Worm (Caenorhabditis elegans) whole organism, L1 larva: ENCODE data around the gene pdi-1.

Experiments
- alr-1 ChIP-seq: fragments of 200-800 bp; sonication (Bioruptor generic); optimal IDR thresholded peaks from 2 replicates; lab custom pipeline; 2018; ENCODE audit warnings: borderline replicate concordance, mild to moderate bottlenecking, missing genetic modification characterization, missing compliant biosample characterization
- blmp-1 ChIP-seq: fragments of 150-350 bp; optimal IDR thresholded peaks from 2 replicates; lab custom pipeline; 2014; ENCODE audit warnings: missing biosample characterization, missing genetic modification characterization
- ceh-8 ChIP-seq: fragments of 200-800 bp; sonication (Bioruptor generic); optimal IDR thresholded peaks from 2 replicates; lab custom pipeline; 2018; ENCODE audit warnings: mild to moderate bottlenecking, missing genetic modification characterization, moderate library complexity, missing compliant biosample characterization
- ceh-88 ChIP-seq: fragments of 200-800 bp; sonication (Bioruptor generic); IDR thresholded peaks from 2 replicates; pipeline ENCODE4 v1.3.6; 2022; ENCODE audit warnings: missing genetic modification characterization, missing compliant biosample characterization
- dpl-1 ChIP-seq, 3 experiments: fragments of 150-350 bp in 2 of 3; sonication (generic microtip) in 1 of 3; optimal IDR thresholded peaks; 2 replicates each; lab custom pipeline; 2014 to 2017; ENCODE audit warnings: missing biosample characterization in 3 of 3, missing genetic modification characterization in 3 of 3, missing genetic modification reagents in 3 of 3
- dsc-1 ChIP-seq: sonication (generic microtip); optimal IDR thresholded peaks from 2 replicates; lab custom pipeline; 2016; ENCODE audit warnings: mild to moderate bottlenecking, missing genetic modification characterization, missing compliant biosample characterization
- efl-1 ChIP-seq, 4 experiments: fragments of 150-350 bp; optimal IDR thresholded peaks in 3 of 4; peaks in 1 of 4; 1 replicate in 1 of 4; 2 replicates in 3 of 4; lab custom pipeline; 2014; ENCODE audit warnings: missing biosample characterization in 2 of 4, missing genetic modification characterization in 2 of 4, missing genetic modification reagents in 2 of 4
- elt-3 ChIP-seq, 6 experiments: fragments of 150-350 bp in 1 of 6; sonication (generic microtip); optimal IDR thresholded peaks; 2 replicates each; lab custom pipeline; 2017 to 2018; ENCODE audit warnings: missing biosample characterization in 6 of 6, missing genetic modification characterization in 6 of 6, inconsistent platforms in 1 of 6
- fkh-8 ChIP-seq: sonication (generic microtip); optimal IDR thresholded peaks from 2 replicates; lab custom pipeline; 2016; ENCODE audit warnings: mild to moderate bottlenecking, missing genetic modification characterization, missing compliant biosample characterization
- hpl-2 ChIP-seq: fragments of 150-350 bp; optimal IDR thresholded peaks from 2 replicates; lab custom pipeline; 2014; ENCODE audit warnings: missing biosample characterization, missing genetic modification reagents, missing genetic modification characterization
- irx-1 ChIP-seq: sonication (generic microtip); optimal IDR thresholded peaks from 2 replicates; lab custom pipeline; 2016; ENCODE audit warnings: missing genetic modification characterization, missing compliant biosample characterization
- lin-13 ChIP-seq: fragments of 150-350 bp; optimal IDR thresholded peaks from 2 replicates; lab custom pipeline; 2014; ENCODE audit warnings: missing biosample characterization, missing genetic modification reagents, missing genetic modification characterization
- lin-14 ChIP-seq: fragments of 200-800 bp; sonication (Bioruptor generic); optimal IDR thresholded peaks from 2 replicates; lab custom pipeline; 2018; ENCODE audit warnings: mild to moderate bottlenecking, missing genetic modification characterization, moderate library complexity, missing compliant biosample characterization
- lin-35 ChIP-seq, 2 experiments: fragments of 150-350 bp; optimal IDR thresholded peaks; 2 replicates each; lab custom pipeline; 2014; ENCODE audit warnings: missing biosample characterization in 2 of 2, missing genetic modification characterization in 2 of 2, missing genetic modification reagents in 2 of 2
- lin-39 ChIP-seq: fragments of 150-350 bp; optimal IDR thresholded peaks from 2 replicates; lab custom pipeline; 2014; ENCODE audit warnings: missing biosample characterization, missing genetic modification reagents, missing genetic modification characterization
- lsy-2 ChIP-seq, 2 experiments: fragments of 150-350 bp; optimal IDR thresholded peaks; 2 replicates each; lab custom pipeline; 2014; ENCODE audit warnings: missing biosample characterization in 2 of 2, missing genetic modification characterization in 2 of 2
- mdl-1 ChIP-seq, 2 experiments: fragments of 150-350 bp; optimal IDR thresholded peaks; 2 replicates each; lab custom pipeline; 2014 to 2017; ENCODE audit warnings: missing biosample characterization in 2 of 2, missing genetic modification characterization in 2 of 2, inconsistent platforms in 1 of 2
- mep-1 ChIP-seq: fragments of 150-350 bp; optimal IDR thresholded peaks from 2 replicates; lab custom pipeline; 2014; ENCODE audit warnings: missing biosample characterization, missing genetic modification characterization
- nhr-19 ChIP-seq: fragments of 200-800 bp; sonication (Bioruptor generic); conservative IDR thresholded peaks from 2 replicates; pipeline ENCODE4 v1.3.6; 2022; ENCODE audit warnings: missing genetic modification characterization, missing compliant biosample characterization
- nhr-20 ChIP-seq: sonication (generic microtip); optimal IDR thresholded peaks from 2 replicates; lab custom pipeline; 2016; ENCODE audit warnings: mild to moderate bottlenecking, missing genetic modification characterization, missing compliant biosample characterization
- nhr-47 ChIP-seq: sonication (generic microtip); optimal IDR thresholded peaks from 2 replicates; lab custom pipeline; 2016; ENCODE audit warnings: mild to moderate bottlenecking, missing genetic modification characterization, moderate library complexity, missing compliant biosample characterization
- nhr-71 ChIP-seq: sonication (generic microtip); optimal IDR thresholded peaks from 2 replicates; lab custom pipeline; 2016; ENCODE audit warnings: mild to moderate bottlenecking, missing genetic modification characterization, moderate library complexity, missing compliant biosample characterization
- nhr-77 ChIP-seq: fragments of 150-350 bp; optimal IDR thresholded peaks from 2 replicates; lab custom pipeline; 2014; ENCODE audit warnings: missing biosample characterization, missing genetic modification characterization
- pqm-1 ChIP-seq: sonication (generic microtip); optimal IDR thresholded peaks from 3 replicates; lab custom pipeline; 2017; ENCODE audit warnings: missing biosample characterization, missing genetic modification characterization
- rnt-1 ChIP-seq: sonication (generic microtip); optimal IDR thresholded peaks from 2 replicates; lab custom pipeline; 2016; ENCODE audit warnings: mild to moderate bottlenecking, missing genetic modification characterization, moderate library complexity, missing compliant biosample characterization
- snu-23 ChIP-seq: sonication (generic microtip); optimal IDR thresholded peaks from 2 replicates; lab custom pipeline; 2016; ENCODE audit warnings: missing genetic modification characterization, missing compliant biosample characterization
- sup-37 ChIP-seq: fragments of 200-800 bp; sonication (Bioruptor generic); optimal IDR thresholded peaks from 2 replicates; lab custom pipeline; 2018; ENCODE audit warnings: mild to moderate bottlenecking, missing genetic modification characterization, missing compliant biosample characterization
- swsn-7 ChIP-seq: sonication (generic microtip); optimal IDR thresholded peaks from 2 replicates; lab custom pipeline; 2016; ENCODE audit warnings: missing genetic modification characterization, missing compliant biosample characterization
- tbx-2 ChIP-seq: sonication (generic microtip); optimal IDR thresholded peaks from 2 replicates; lab custom pipeline; 2016; ENCODE audit warnings: missing genetic modification characterization, missing compliant biosample characterization
- unc-30 ChIP-seq: sonication (generic microtip); optimal IDR thresholded peaks from 2 replicates; lab custom pipeline; 2017; ENCODE audit warnings: missing biosample characterization, missing genetic modification characterization
- unc-62 ChIP-seq: fragments of 150-350 bp; optimal IDR thresholded peaks from 2 replicates; lab custom pipeline; 2014; ENCODE audit warnings: missing biosample characterization, missing genetic modification reagents, missing genetic modification characterization
- unc-86 ChIP-seq: sonication (generic microtip); optimal IDR thresholded peaks from 2 replicates; lab custom pipeline; 2016; ENCODE audit warnings: missing genetic modification characterization, missing compliant biosample characterization
- unc-98 ChIP-seq: fragments of 200-800 bp; sonication (Bioruptor generic); IDR thresholded peaks from 2 replicates; pipeline ENCODE4 v1.3.6; 2022; ENCODE audit warnings: missing genetic modification characterization, missing compliant biosample characterization
- xbp-1 ChIP-seq: sonication (generic microtip); optimal IDR thresholded peaks from 2 replicates; lab custom pipeline; 2016; ENCODE audit warnings: missing genetic modification characterization, missing compliant biosample characterization

The pdi-1 gene

ce11 chrIII:3701411-3702310 is at the start of gene pdi-1, which contains the start of gene C14B1.2:
Gene pdi-1 (minus strand): TSS chrIII:3701461.
Gene C14B1.2 (plus strand): TSS chrIII:3702260.
- TF ChIP-seq snu-23 (GFP tag; lab: Kevin White, UChicago) (peak; percentile 47), tbx-2 (tag; lab: Kevin White, UChicago) (peak; percentile 23), mep-1 (tag; lab: Kevin White, UChicago) (peak; percentile 47), lin-39 (tag; lab: Kevin White, UChicago) (no peak), mdl-1 (tag; optimal IDR thresholded peaks at IDR 0.05; lab: Kevin White, UChicago) (peak in 1 of 2 experiments; percentile 70), nhr-20 (tag; lab: Kevin White, UChicago) (no peak), nhr-71 (tag; lab: Kevin White, UChicago) (peak; percentile 55), lin-35 (GFP tag; optimal IDR thresholded peaks at IDR 0.05; lab: Kevin White, UChicago) (peak; percentile 17 to 31), nhr-19 (GFP tag; lab: Robert Waterston, UW) (0 out of 2 replicates have a peak, but pooled peaks have one; percentile 10), unc-30 (tag; lab: Kevin White, UChicago) (no peak), nhr-77 (tag; lab: Kevin White, UChicago) (peak; percentile 15), blmp-1 (tag; lab: Kevin White, UChicago) (peak; percentile 20), unc-86 (tag; lab: Kevin White, UChicago) (no peak), xbp-1 (tag; lab: Kevin White, UChicago) (peak; percentile 98), lin-14 (GFP tag; lab: Kevin White, UChicago) (peak; percentile 90), rnt-1 (peak; percentile 9), efl-1 (optimal IDR thresholded peaks at IDR 0.05; lab: Kevin White, UChicago) (peak; percentile 2 to 31), efl-1 (GFP tag; optimal IDR thresholded peaks at IDR 0.05 in 1 of 2; lab: Kevin White, UChicago) (peak in 1 of 2 experiments; percentile 33), dsc-1 (tag; lab: Kevin White, UChicago) (no peak), unc-98 (GFP tag; lab: Robert Waterston, UW) (no peak), lsy-2 (tag; optimal IDR thresholded peaks at IDR 0.05; lab: Kevin White, UChicago) (peak in 1 of 2 experiments; percentile 25), ceh-8 (GFP tag; lab: Kevin White, UChicago) (no peak), elt-3 (tag; optimal IDR thresholded peaks at IDR 0.05; lab: Kevin White, UChicago) (peak in 1 of 6 experiments; percentile 22), swsn-7 (tag; lab: Kevin White, UChicago) (peak; percentile 14), dpl-1 (GFP tag; optimal IDR thresholded peaks at IDR 0.05; lab: Kevin White, UChicago) (peak in 2 of 3 experiments; percentile 3 to 10)

- TF ChIP-seq hpl-2, result no peak
- TF ChIP-seq lin-39 (tag; lab: Kevin White, UChicago), result no peak
- TF ChIP-seq pqm-1 (tag; lab: Kevin White, UChicago), result no peak
- TF ChIP-seq irx-1, result no peak
- no peak for TF ChIP-seq swsn-7 (tag; lab: Kevin White, UChicago)
- TF ChIP-seq unc-62, result no peak
- TF ChIP-seq alr-1, result no peak
Observed at ce11 chrIII:3745138-3745537, 43.9 kb upstream of the pdi-1 start, which contains the start of gene lin-48. Gene lin-48 (plus strand): TSS chrIII:3745438.

- TF ChIP-seq nhr-19 (GFP tag; lab: Robert Waterston, UW), result no peak
- TF ChIP-seq fkh-8 (tag; lab: Kevin White, UChicago), result no peak
- TF ChIP-seq lin-13 (GFP tag; lab: Kevin White, UChicago), result no peak
- TF ChIP-seq nhr-47 (tag; lab: Kevin White, UChicago), result no peak
- TF ChIP-seq ceh-88 (GFP tag; lab: Robert Waterston, UW), result no peak
- no peak for TF ChIP-seq dsc-1 (tag; lab: Kevin White, UChicago)
- no peak for TF ChIP-seq sup-37 (GFP tag; lab: Kevin White, UChicago)
Observed at ce11 chrIII:3743367-3743766, 42.1 kb upstream of the pdi-1 start.
